Fruit fly (Drosophila melanogaster) whole organism, embryonic: ENCODE results near the gene Dyrk2.
A peak's percentile ranks its signal among the peaks of the same experiment; 100 is the strongest.

ENCODE experiments used
- ATbp ChIP-seq: fragments of 200-800 bp; sonication (Bioruptor generic); optimal IDR thresholded peaks from 2 replicates; lab custom pipeline; 2017; ENCODE audit warnings: missing biosample characterization, mild to moderate bottlenecking, missing genetic modification characterization, missing genetic modification reagents
- Atf-2 ChIP-seq: fragments of 200-800 bp; sonication (Bioruptor generic); optimal IDR thresholded peaks from 2 replicates; lab custom pipeline; 2016; ENCODE audit warnings: missing biosample characterization, missing genetic modification characterization
- Awh ChIP-seq: fragments of 200-800 bp; sonication (Bioruptor generic); IDR thresholded peaks from 2 replicates; pipeline ENCODE4, ENCODE4 v1.3.6; 2022; ENCODE audit warnings: missing biosample characterization, missing genetic modification characterization
- B-H1 ChIP-seq: fragments of 200-800 bp; sonication (Bioruptor generic); IDR thresholded peaks from 3 replicates; pipeline ENCODE4 v1.3.6; 2022; ENCODE audit warnings: missing biosample characterization, missing genetic modification characterization
- B-H2 ChIP-seq: fragments of 200-800 bp; sonication (Bioruptor generic); optimal IDR thresholded peaks from 2 replicates; lab custom pipeline; 2018; ENCODE audit warnings: missing biosample characterization, mild to moderate bottlenecking, missing genetic modification characterization
- Bdp1 ChIP-seq: fragments of 200-800 bp; sonication (Bioruptor generic); optimal IDR thresholded peaks from 3 replicates; lab custom pipeline; 2016; ENCODE audit warnings: missing biosample characterization, missing genetic modification characterization
- CG10147 ChIP-seq: fragments of 200-800 bp; sonication (Bioruptor generic); optimal IDR thresholded peaks from 2 replicates; lab custom pipeline; 2019; ENCODE audit warnings: missing biosample characterization, mild to moderate bottlenecking, missing genetic modification characterization, moderate library complexity
- CG12769 ChIP-seq: fragments of 200-800 bp; sonication (Bioruptor generic); optimal IDR thresholded peaks from 2 replicates; lab custom pipeline; 2019; ENCODE audit warnings: missing biosample characterization, mild to moderate bottlenecking, missing genetic modification characterization, moderate library complexity
- CG13123 ChIP-seq: fragments of 200-800 bp; sonication (Bioruptor generic); optimal IDR thresholded peaks from 2 replicates; lab custom pipeline; 2016; ENCODE audit warnings: missing biosample characterization, missing genetic modification characterization
- CG13287 ChIP-seq: fragments of 200-800 bp; sonication (Bioruptor generic); IDR thresholded peaks from 2 replicates; pipeline ENCODE4 v1.3.6; 2022; ENCODE audit warnings: missing biosample characterization, missing genetic modification characterization; ENCODE audit not compliant: partially characterized antibody
- CG1602 ChIP-seq: fragments of 200-800 bp; sonication (Bioruptor generic); optimal IDR thresholded peaks from 3 replicates; lab custom pipeline; 2016; ENCODE audit warnings: missing biosample characterization, missing genetic modification characterization
- CG17186 ChIP-seq: fragments of 200-800 bp; sonication (Bioruptor generic); optimal IDR thresholded peaks from 3 replicates; lab custom pipeline; 2017; ENCODE audit warnings: missing biosample characterization, missing genetic modification reagents, missing genetic modification characterization
- CG18599 ChIP-seq: fragments of 200-800 bp; sonication (Bioruptor generic); optimal IDR thresholded peaks from 3 replicates; lab custom pipeline; 2017; ENCODE audit warnings: missing biosample characterization, missing genetic modification characterization, mild to moderate bottlenecking, moderate library complexity, missing genetic modification reagents
- CG2120 ChIP-seq: fragments of 200-800 bp; sonication (Bioruptor generic); optimal IDR thresholded peaks from 3 replicates; lab custom pipeline; 2016; ENCODE audit warnings: missing biosample characterization, missing genetic modification characterization
- CG2202 ChIP-seq: fragments of 200-800 bp; sonication (Bioruptor generic); optimal IDR thresholded peaks from 2 replicates; lab custom pipeline; 2018; ENCODE audit warnings: missing biosample characterization, mild to moderate bottlenecking, missing genetic modification characterization
- CG31224 ChIP-seq: fragments of 200-800 bp; sonication (Bioruptor generic); IDR thresholded peaks from 2 replicates; pipeline ENCODE4 v1.3.6; 2022; ENCODE audit warnings: missing biosample characterization, missing genetic modification characterization
- CG33213 ChIP-seq: fragments of 200-800 bp; sonication (Bioruptor generic); optimal IDR thresholded peaks from 3 replicates; lab custom pipeline; 2016; ENCODE audit warnings: missing biosample characterization, missing genetic modification characterization
- CG43689 ChIP-seq: fragments of 200-800 bp; sonication (Bioruptor generic); IDR thresholded peaks from 2 replicates; pipeline ENCODE4 v1.3.6; 2022; ENCODE audit warnings: missing biosample characterization, missing genetic modification characterization
- CG8281 ChIP-seq: fragments of 200-800 bp; sonication (Bioruptor generic); optimal IDR thresholded peaks from 2 replicates; lab custom pipeline; 2018; ENCODE audit warnings: missing biosample characterization, mild to moderate bottlenecking, missing genetic modification characterization, moderate library complexity
- CG8290 ChIP-seq, 3 experiments: fragments of 200-800 bp; sonication (Bioruptor generic); optimal IDR thresholded peaks; 2 replicates each; lab custom pipeline; 2016 to 2019; ENCODE audit warnings: missing biosample characterization in 3 of 3, missing genetic modification characterization in 3 of 3, mild to moderate bottlenecking in 2 of 3, moderate library complexity in 1 of 3
- CG8478 ChIP-seq: fragments of >200 bp; optimal IDR thresholded peaks from 2 replicates; lab custom pipeline; 2018
- CoRest ChIP-seq: fragments of 200-800 bp; sonication (Bioruptor generic); optimal IDR thresholded peaks from 3 replicates; lab custom pipeline; 2018; ENCODE audit warnings: missing biosample characterization, mild to moderate bottlenecking, missing genetic modification characterization, moderate library complexity
- H2.0 ChIP-seq: fragments of 200-800 bp; sonication (Bioruptor generic); IDR thresholded peaks from 2 replicates; pipeline ENCODE4 v1.3.6; 2022; ENCODE audit warnings: missing biosample characterization, missing genetic modification characterization
- Hmr ChIP-seq: fragments of 200-800 bp; sonication (Bioruptor generic); optimal IDR thresholded peaks from 3 replicates; lab custom pipeline; 2017; ENCODE audit warnings: mild to moderate bottlenecking, missing biosample characterization, missing genetic modification reagents, missing genetic modification characterization
- Mrtf ChIP-seq: fragments of 200-800 bp; sonication (Bioruptor generic); IDR thresholded peaks from 3 replicates; pipeline ENCODE4 v1.3.6; 2022; ENCODE audit warnings: missing biosample characterization, missing genetic modification characterization
- Myb ChIP-seq: fragments of 200-800 bp; sonication (Bioruptor generic); optimal IDR thresholded peaks from 2 replicates; lab custom pipeline; 2016; ENCODE audit warnings: missing biosample characterization, missing genetic modification characterization
- Nf-YB ChIP-seq: fragments of 200-800 bp; sonication (Bioruptor generic); optimal IDR thresholded peaks from 3 replicates; lab custom pipeline; 2019; ENCODE audit warnings: missing biosample characterization, mild to moderate bottlenecking, missing genetic modification characterization, moderate library complexity
- PHDP ChIP-seq: fragments of 200-800 bp; sonication (Bioruptor generic); optimal IDR thresholded peaks from 3 replicates; lab custom pipeline; 2018; ENCODE audit warnings: missing biosample characterization, mild to moderate bottlenecking, missing genetic modification characterization, moderate library complexity
- Rx ChIP-seq: fragments of 200-800 bp; sonication (Bioruptor generic); IDR thresholded peaks from 2 replicates; pipeline ENCODE4 v1.3.6; 2022; ENCODE audit warnings: missing biosample characterization, missing genetic modification characterization
- ase ChIP-seq: fragments of 200-800 bp; sonication (Bioruptor generic); IDR thresholded peaks from 3 replicates; pipeline ENCODE4 v1.3.6; 2022; ENCODE audit warnings: missing biosample characterization, missing genetic modification characterization
- bcd ChIP-seq: fragments of 200-800 bp; sonication (Bioruptor generic); optimal IDR thresholded peaks from 2 replicates; lab custom pipeline; 2017; ENCODE audit warnings: missing biosample characterization, mild to moderate bottlenecking, missing genetic modification characterization
- chinmo ChIP-seq: fragments of 200-800 bp; sonication (Bioruptor generic); IDR thresholded peaks from 4 replicates; pipeline ENCODE4 v1.3.6; 2022; ENCODE audit warnings: missing biosample characterization, missing genetic modification characterization; ENCODE audit not compliant: partially characterized antibody
- fd96Cb ChIP-seq: fragments of 200-800 bp; sonication (Bioruptor generic); optimal IDR thresholded peaks from 2 replicates; lab custom pipeline; 2018; ENCODE audit warnings: missing biosample characterization, mild to moderate bottlenecking, missing genetic modification characterization, moderate library complexity
- gcm ChIP-seq: fragments of 200-800 bp; sonication (Bioruptor generic); optimal IDR thresholded peaks from 2 replicates; lab custom pipeline; 2019; ENCODE audit warnings: missing biosample characterization, mild to moderate bottlenecking, missing genetic modification characterization, moderate library complexity
- gro ChIP-seq: fragments of 200-800 bp; sonication (Bioruptor generic); optimal IDR thresholded peaks from 2 replicates; lab custom pipeline; 2016; ENCODE audit warnings: missing biosample characterization, missing genetic modification characterization
- ham ChIP-seq: fragments of 200-800 bp; sonication (Bioruptor generic); IDR thresholded peaks from 2 replicates; pipeline ENCODE4 v1.3.6; 2022; ENCODE audit warnings: missing biosample characterization, missing genetic modification characterization
- hbn ChIP-seq: fragments of 200-800 bp; sonication (Bioruptor generic); IDR thresholded peaks from 2 replicates; pipeline ENCODE4 v1.3.6; 2022; ENCODE audit warnings: missing biosample characterization, missing genetic modification characterization; ENCODE audit not compliant: partially characterized antibody
- klu ChIP-seq: fragments of 200-800 bp; sonication (Bioruptor generic); IDR thresholded peaks from 2 replicates; pipeline ENCODE4 v1.3.6; 2022; ENCODE audit warnings: missing biosample characterization, missing genetic modification characterization
- nerfin-2 ChIP-seq: fragments of 200-800 bp; sonication (Bioruptor generic); IDR thresholded peaks from 2 replicates; pipeline ENCODE4 v1.3.6; 2022; ENCODE audit warnings: missing biosample characterization, missing genetic modification characterization; ENCODE audit not compliant: partially characterized antibody
- otp ChIP-seq: fragments of 200-800 bp; sonication (Bioruptor generic); IDR thresholded peaks from 3 replicates; pipeline ENCODE4, ENCODE4 v1.3.6; 2022; ENCODE audit warnings: missing biosample characterization, missing genetic modification characterization
- pb ChIP-seq: fragments of 200-800 bp; sonication (Bioruptor generic); optimal IDR thresholded peaks from 3 replicates; lab custom pipeline; 2016; ENCODE audit warnings: missing biosample characterization, missing genetic modification characterization
- pzg ChIP-seq: fragments of 200-800 bp; sonication (Bioruptor generic); optimal IDR thresholded peaks from 3 replicates; lab custom pipeline; 2018; ENCODE audit warnings: missing biosample characterization, mild to moderate bottlenecking, missing genetic modification characterization, moderate library complexity
- sc ChIP-seq, 3 experiments: fragments of >200 bp in 2 of 3; fragments of 200-800 bp in 1 of 3; sonication (Bioruptor generic) in 1 of 3; optimal IDR thresholded peaks; 2 replicates in 2 of 3; 3 replicates in 1 of 3; lab custom pipeline; 2017; ENCODE audit warnings: mild to moderate bottlenecking in 1 of 3, missing biosample characterization in 1 of 3, missing genetic modification characterization in 1 of 3, missing genetic modification reagents in 1 of 3
- schlank ChIP-seq: fragments of 200-800 bp; sonication (Bioruptor generic); optimal IDR thresholded peaks from 2 replicates; lab custom pipeline; 2018; ENCODE audit warnings: missing biosample characterization, mild to moderate bottlenecking, missing genetic modification characterization
- shn ChIP-seq: fragments of 200-800 bp; sonication (Bioruptor generic); optimal IDR thresholded peaks from 3 replicates; lab custom pipeline; 2016; ENCODE audit warnings: missing biosample characterization, missing genetic modification characterization
- sqz ChIP-seq: fragments of 200-800 bp; sonication (Bioruptor generic); optimal IDR thresholded peaks from 3 replicates; lab custom pipeline; 2018; ENCODE audit warnings: missing biosample characterization, mild to moderate bottlenecking, missing genetic modification characterization
- ssp ChIP-seq: fragments of 200-800 bp; sonication (Bioruptor generic); IDR thresholded peaks from 2 replicates; pipeline ENCODE4 v1.3.6; 2022; ENCODE audit warnings: missing biosample characterization, missing genetic modification characterization
- tll ChIP-seq, 2 experiments: fragments of 200-800 bp in 1 of 2; fragments of >200 bp in 1 of 2; sonication (Bioruptor generic) in 1 of 2; optimal IDR thresholded peaks; 2 replicates each; lab custom pipeline; 2017 to 2019; ENCODE audit warnings: missing biosample characterization in 2 of 2, missing genetic modification characterization in 2 of 2, mild to moderate bottlenecking in 1 of 2, moderate library complexity in 1 of 2
- trh ChIP-seq: fragments of 200-800 bp; sonication (Bioruptor generic); optimal IDR thresholded peaks from 2 replicates; lab custom pipeline; 2016; ENCODE audit warnings: missing biosample characterization, missing genetic modification characterization
- vnd ChIP-seq: fragments of 200-800 bp; sonication (Bioruptor generic); IDR thresholded peaks from 3 replicates; pipeline ENCODE4 v1.3.6; 2022; ENCODE audit warnings: missing biosample characterization, missing genetic modification characterization; ENCODE audit not compliant: partially characterized antibody
- wor ChIP-seq: fragments of 200-800 bp; sonication (Bioruptor generic); IDR thresholded peaks from 2 replicates; pipeline ENCODE4 v1.3.6; 2022; ENCODE audit warnings: missing biosample characterization, missing genetic modification characterization

Gene Dyrk2

dm6 chr2L:14160887-14161286 is 73.0 kb downstream of the Dyrk2 start (continued):
- TF ChIP-seq fd96Cb (no peak), pzg (GFP tag; lab: Kevin White, UChicago) (no peak), Awh (GFP tag; lab: Robert Waterston, UW) (no peak), CG2120 (no peak), gro (no peak), otp (no peak), CG1602 (GFP tag; lab: Kevin White, UChicago) (no peak), CG18599 (no peak), bcd (GFP tag; lab: Kevin White, UChicago) (no peak), nerfin-2 (GFP tag; lab: Robert Waterston, UW) (no peak), H2.0 (GFP tag; lab: Robert Waterston, UW) (no peak), CG8290 (GFP tag; optimal IDR thresholded peaks at IDR 0.05; lab: Kevin White, UChicago) (no peak), CG8290 (tag; optimal IDR thresholded peaks at IDR 0.05; lab: Kevin White, UChicago) (no peak), Myb (GFP tag; lab: Kevin White, UChicago) (no peak), CG8478 (lab: Kevin White, UChicago) (no peak), CG12769 (no peak), CG2202 (tag; lab: Kevin White, UChicago) (no peak), CG13123 (GFP tag; lab: Kevin White, UChicago) (no peak), klu (GFP tag; lab: Robert Waterston, UW) (no peak), shn (GFP tag; lab: Kevin White, UChicago) (no peak), ham (no peak), Nf-YB (GFP tag; lab: Kevin White, UChicago) (no peak), CG43689 (GFP tag; lab: Robert Waterston, UW) (no peak), Atf-2 (GFP tag; lab: Kevin White, UChicago) (no peak), schlank (tag; lab: Kevin White, UChicago) (no peak), CG8281 (tag; lab: Kevin White, UChicago) (no peak), hbn (GFP tag; lab: Robert Waterston, UW) (no peak), Hmr (GFP tag; lab: Kevin White, UChicago) (peak; percentile 11), Mrtf (GFP tag; lab: Robert Waterston, UW) (no peak; the same call in 2 of the 3 replicates), trh (GFP tag; lab: Kevin White, UChicago) (no peak), CG10147 (GFP tag; lab: Kevin White, UChicago) (no peak), vnd (no peak), sc (optimal IDR thresholded peaks at IDR 0.05; lab: Kevin White, UChicago) (no peak), sc (GFP tag; optimal IDR thresholded peaks at IDR 0.05; lab: Kevin White, UChicago) (no peak), CoRest (peak; percentile 35), CG13287 (GFP tag; lab: Robert Waterston, UW) (peak; percentile 13; the same call in 1 of the 2 replicates), CG17186 (GFP tag; lab: Kevin White, UChicago) (no peak), gcm (GFP tag; lab: Kevin White, UChicago) (no peak), CG31224 (GFP tag; lab: Robert Waterston, UW) (no peak), Bdp1 (GFP tag; lab: Kevin White, UChicago) (no peak), ase (no peak), B-H1 (GFP tag; lab: Robert Waterston, UW) (no peak), PHDP (tag; lab: Kevin White, UChicago) (no peak), pb (no peak), ssp (GFP tag; lab: Robert Waterston, UW) (no peak), Rx (GFP tag; lab: Robert Waterston, UW) (no peak), wor (GFP tag; lab: Robert Waterston, UW) (no peak), CG33213 (GFP tag; lab: Kevin White, UChicago) (no peak), B-H2 (GFP tag; lab: Kevin White, UChicago) (no peak), sqz (GFP tag; lab: Kevin White, UChicago) (no peak), ATbp (GFP tag; lab: Kevin White, UChicago) (no peak), tll (GFP tag; optimal IDR thresholded peaks at IDR 0.05; lab: Kevin White, UChicago) (no peak), chinmo (GFP tag; lab: Robert Waterston, UW) (no peak)
